Fruit fly (Drosophila melanogaster) whole organism, pupa: ENCODE data around the gene Atg18a.

Source experiments
- CG10348 ChIP-seq: fragments of 200-800 bp; sonication (Bioruptor generic); IDR thresholded peaks from 2 replicates; pipeline ENCODE4 v1.3.6; 2022; ENCODE audit warnings: missing biosample characterization, missing genetic modification characterization
- CG12605 ChIP-seq: fragments of 200-800 bp; sonication (Bioruptor generic); IDR thresholded peaks from 2 replicates; pipeline ENCODE4 v1.3.6; 2022; ENCODE audit warnings: missing biosample characterization, missing genetic modification characterization
- CG13204 ChIP-seq: fragments of 200-800 bp; sonication (Bioruptor generic); optimal IDR thresholded peaks from 2 replicates; lab custom pipeline; 2018; ENCODE audit warnings: missing biosample characterization, mild to moderate bottlenecking, missing genetic modification characterization, moderate library complexity
- CG14655 ChIP-seq: fragments of 200-800 bp; sonication (Bioruptor generic); optimal IDR thresholded peaks from 3 replicates; lab custom pipeline; 2017; ENCODE audit warnings: mild to moderate bottlenecking, missing biosample characterization, missing genetic modification reagents, missing genetic modification characterization
- CG15710 ChIP-seq: fragments of 200-800 bp; sonication (Bioruptor generic); optimal IDR thresholded peaks from 2 replicates; lab custom pipeline; 2018; ENCODE audit warnings: missing biosample characterization, mild to moderate bottlenecking, missing genetic modification characterization, moderate library complexity
- CG17806 ChIP-seq: fragments of 200-800 bp; sonication (Bioruptor generic); optimal IDR thresholded peaks from 2 replicates; lab custom pipeline; 2018; ENCODE audit warnings: missing biosample characterization, mild to moderate bottlenecking, missing genetic modification characterization, moderate library complexity
- CG32121 ChIP-seq: fragments of 200-800 bp; sonication (Bioruptor generic); IDR thresholded peaks from 2 replicates; pipeline ENCODE4 v1.3.6; 2022; ENCODE audit warnings: missing biosample characterization, missing genetic modification characterization
- CG34367 ChIP-seq: fragments of 200-800 bp; sonication (Bioruptor generic); optimal IDR thresholded peaks from 2 replicates; lab custom pipeline; 2018; ENCODE audit warnings: missing biosample characterization, mild to moderate bottlenecking, missing genetic modification characterization
- CG4496 ChIP-seq: fragments of 200-800 bp; sonication (Bioruptor generic); IDR thresholded peaks from 3 replicates; pipeline ENCODE4 v1.3.6; 2022; ENCODE audit warnings: missing biosample characterization, missing genetic modification characterization
- CG8159 ChIP-seq: fragments of 200-800 bp; sonication (Bioruptor generic); optimal IDR thresholded peaks from 3 replicates; lab custom pipeline; 2018; ENCODE audit warnings: missing biosample characterization, mild to moderate bottlenecking, missing genetic modification characterization, moderate library complexity
- CG8301 ChIP-seq: fragments of 200-800 bp; sonication (Bioruptor generic); optimal IDR thresholded peaks from 2 replicates; lab custom pipeline; 2018; ENCODE audit warnings: missing biosample characterization, mild to moderate bottlenecking, missing genetic modification characterization
- CG9948 ChIP-seq: fragments of 200-800 bp; sonication (Bioruptor generic); optimal IDR thresholded peaks from 2 replicates; lab custom pipeline; 2018; ENCODE audit warnings: missing biosample characterization, mild to moderate bottlenecking, missing genetic modification characterization, moderate library complexity
- D1 ChIP-seq: fragments of 200-800 bp; sonication (Bioruptor generic); optimal IDR thresholded peaks from 2 replicates; lab custom pipeline; 2018; ENCODE audit warnings: missing biosample characterization, mild to moderate bottlenecking, missing genetic modification characterization, moderate library complexity
- EcR ChIP-seq: fragments of 200-800 bp; sonication (Bioruptor generic); optimal IDR thresholded peaks from 3 replicates; lab custom pipeline; 2019; ENCODE audit warnings: missing biosample characterization, missing genetic modification characterization, mild to moderate bottlenecking, moderate library complexity, missing genetic modification reagents
- Ets98B ChIP-seq: fragments of 200-800 bp; sonication (Bioruptor generic); IDR thresholded peaks from 2 replicates; pipeline ENCODE4 v1.3.6; 2022; ENCODE audit warnings: missing biosample characterization, missing genetic modification characterization
- Pif1B ChIP-seq: fragments of 200-800 bp; sonication (Bioruptor generic); optimal IDR thresholded peaks from 3 replicates; lab custom pipeline; 2016; ENCODE audit warnings: missing biosample characterization, missing genetic modification characterization
- Snoo ChIP-seq: fragments of 200-800 bp; sonication (Bioruptor generic); optimal IDR thresholded peaks from 3 replicates; lab custom pipeline; 2017; ENCODE audit warnings: missing biosample characterization, mild to moderate bottlenecking, missing genetic modification characterization, inconsistent platforms
- fd96Ca ChIP-seq: fragments of 200-800 bp; sonication (Bioruptor generic); IDR thresholded peaks from 3 replicates; pipeline ENCODE4 v1.3.6; 2022; ENCODE audit warnings: missing biosample characterization, missing genetic modification characterization
- gl ChIP-seq: fragments of 200-800 bp; sonication (Bioruptor generic); optimal IDR thresholded peaks from 2 replicates; lab custom pipeline; 2018; ENCODE audit warnings: missing biosample characterization, mild to moderate bottlenecking, missing genetic modification characterization
- rn ChIP-seq: fragments of 200-800 bp; sonication (Bioruptor generic); IDR thresholded peaks from 2 replicates; pipeline ENCODE4 v1.3.6; 2022; ENCODE audit warnings: missing biosample characterization, missing genetic modification characterization

Atg18a gene

dm6 chr3L:8193016-8193415 lies 6.4 kb downstream of the Atg18a start, which contains the start of gene CG7387:
TSS of gene CG7387 (minus strand) at chr3L:8193116.
- no peak for TF ChIP-seq CG8301
- no peak for TF ChIP-seq D1 (tag; lab: Kevin White, UChicago)
- TF ChIP-seq CG15710 (tag; lab: Kevin White, UChicago): no peak
- no peak for TF ChIP-seq Ets98B
- no peak for TF ChIP-seq CG14655 (GFP tag; lab: Kevin White, UChicago)
- no peak for TF ChIP-seq fd96Ca (GFP tag; lab: Robert Waterston, UW)
- no peak for TF ChIP-seq Pif1B (GFP tag; lab: Kevin White, UChicago)
- TF ChIP-seq CG12605 (GFP tag; lab: Robert Waterston, UW): no peak

- TF ChIP-seq EcR (GFP tag; lab: Kevin White, UChicago) (no peak), CG8301 (no peak), CG10348 (GFP tag; lab: Robert Waterston, UW) (0 out of 2 replicates have a peak, but pooled peaks have one; percentile 30), Snoo (tag; lab: Kevin White, UChicago) (peak; percentile 69), CG32121 (GFP tag; lab: Robert Waterston, UW) (no peak; the same call in 1 of the 2 replicates), CG13204 (no peak), Ets98B (peak; percentile 53), CG15710 (tag; lab: Kevin White, UChicago) (peak; percentile 79), gl (tag; lab: Kevin White, UChicago) (no peak), fd96Ca (GFP tag; lab: Robert Waterston, UW) (peak; percentile 67), CG9948 (peak; percentile 68), CG17806 (tag; lab: Kevin White, UChicago) (peak; percentile 69), Pif1B (GFP tag; lab: Kevin White, UChicago) (no peak), CG4496 (peak; percentile 67; the same call in 2 of the 3 replicates)
Measured at dm6 chr3L:8197779-8198279, 11.2 kb downstream of the Atg18a start, which contains the start of the genes UbcE2M and Dhps. TSS of gene UbcE2M (minus strand) at chr3L:8197987. TSS of gene Dhps (plus strand) at chr3L:8198207.

- no peak for TF ChIP-seq CG9948
- TF ChIP-seq CG15710 (tag; lab: Kevin White, UChicago): no peak
- no peak for TF ChIP-seq CG13204
- TF ChIP-seq CG34367 (tag; lab: Kevin White, UChicago): no peak
- no peak for TF ChIP-seq Ets98B
- TF ChIP-seq Snoo (tag; lab: Kevin White, UChicago): no peak
- no peak for TF ChIP-seq CG12605 (GFP tag; lab: Robert Waterston, UW)
- no peak for TF ChIP-seq CG10348 (GFP tag; lab: Robert Waterston, UW)
- no peak for TF ChIP-seq rn
- TF ChIP-seq D1 (tag; lab: Kevin White, UChicago): no peak
- no peak for TF ChIP-seq CG14655 (GFP tag; lab: Kevin White, UChicago)
- TF ChIP-seq Pif1B (GFP tag; lab: Kevin White, UChicago): no peak
- no peak for TF ChIP-seq CG4496
- TF ChIP-seq gl (tag; lab: Kevin White, UChicago): no peak
- TF ChIP-seq fd96Ca (GFP tag; lab: Robert Waterston, UW): no peak
- no peak for TF ChIP-seq EcR (GFP tag; lab: Kevin White, UChicago)
- no peak for TF ChIP-seq CG8301
- no peak for TF ChIP-seq CG17806 (tag; lab: Kevin White, UChicago)
Measured at dm6 chr3L:8202317-8202842, 15.7 kb downstream of the Atg18a start, which contains the start of the genes CG7366 and CG13679. TSS of gene CG7366 (minus strand) at chr3L:8202417. TSS of gene CG13679 (plus strand) at chr3L:8202792.

DNA sequence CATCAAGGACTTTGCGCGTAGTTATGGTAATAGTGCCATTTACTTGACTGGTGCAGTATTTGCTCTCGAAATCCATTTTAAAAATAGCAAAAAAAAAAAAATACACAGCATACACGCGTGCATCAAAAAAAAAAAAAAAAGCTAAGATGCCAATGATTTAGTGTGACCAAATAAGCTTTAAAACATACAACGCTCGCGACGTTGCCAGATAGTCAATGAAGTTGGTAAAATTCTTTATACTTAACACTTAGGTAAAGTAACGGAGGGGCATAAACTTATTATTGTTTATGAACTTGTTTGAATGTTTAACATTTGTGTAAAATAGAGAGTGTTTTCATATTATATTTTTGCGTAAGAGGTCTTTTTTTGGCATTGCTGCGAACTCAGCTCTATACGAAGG lies 23.9 kb downstream of the Atg18a start, which contains the start of gene tut:
TSS of gene tut (minus strand) at position 148 of the 400 bp plus-strand sequence.
- TF ChIP-seq CG14655 (GFP tag; lab: Kevin White, UChicago): no peak
- TF ChIP-seq gl (tag; lab: Kevin White, UChicago): no peak
- no peak for TF ChIP-seq CG17806 (tag; lab: Kevin White, UChicago)
- TF ChIP-seq fd96Ca (GFP tag; lab: Robert Waterston, UW): no peak
- TF ChIP-seq CG12605 (GFP tag; lab: Robert Waterston, UW): no peak
- no peak for TF ChIP-seq EcR (GFP tag; lab: Kevin White, UChicago)
- TF ChIP-seq D1 (tag; lab: Kevin White, UChicago): no peak
- no peak for TF ChIP-seq Ets98B
- no peak for TF ChIP-seq CG4496
- no peak for TF ChIP-seq CG15710 (tag; lab: Kevin White, UChicago)
- TF ChIP-seq CG9948: no peak
- TF ChIP-seq CG32121 (GFP tag; lab: Robert Waterston, UW): no peak
- no peak for TF ChIP-seq CG13204
- TF ChIP-seq, all 21 proteins: peak for 0

DNA sequence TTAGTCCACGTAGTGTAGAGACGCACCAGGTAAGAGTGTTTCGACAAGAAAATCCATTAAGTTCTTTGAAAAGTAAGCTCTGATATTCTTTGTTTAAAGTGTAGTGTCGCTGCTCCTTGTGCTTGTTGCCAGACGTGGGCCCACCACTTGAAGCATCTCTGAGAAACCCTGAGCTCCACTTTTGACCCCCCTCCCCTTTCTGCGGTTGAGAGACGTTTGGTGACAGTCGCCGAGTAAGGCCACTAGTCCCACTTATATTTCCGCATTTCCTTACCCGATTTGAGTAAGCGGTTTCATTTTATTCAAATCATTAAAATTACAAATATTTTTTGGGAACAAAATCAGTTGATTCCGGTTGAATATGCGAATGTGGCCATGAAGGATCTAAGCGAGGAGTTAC lies 24.9 kb downstream of the Atg18a start, which contains the start of gene CG8006:
TSS of gene CG8006 (plus strand) at position 301 of the 400 bp plus-strand sequence.
- TF ChIP-seq fd96Ca (GFP tag; lab: Robert Waterston, UW) (no peak), CG14655 (GFP tag; lab: Kevin White, UChicago) (no peak), CG34367 (tag; lab: Kevin White, UChicago) (no peak), CG13204 (no peak), CG8301 (no peak), CG10348 (GFP tag; lab: Robert Waterston, UW) (no peak), Pif1B (GFP tag; lab: Kevin White, UChicago) (no peak)
- TF ChIP-seq, all 21 proteins: peak for 0

dm6 chr3L:8214980-8215379 lies 28.3 kb downstream of the Atg18a start, which contains the start of gene CG8012:
TSS of gene CG8012 (plus strand) at chr3L:8215280.
- TF ChIP-seq CG8159 (tag; lab: Kevin White, UChicago) (no peak), CG32121 (GFP tag; lab: Robert Waterston, UW) (no peak)
- TF ChIP-seq, all 21 proteins: peak for 0
